Worm (Caenorhabditis elegans) whole organism, L1 larva: Measurements from ENCODE around the gene W08E12.2.
"Not testable (repeated sequence)": the region's sequence is repeated elsewhere in the genome, so short reads cannot be mapped to it uniquely, and the experiment has no call there.

Experiments
- C04F5.9 ChIP-seq: sonication (generic microtip); optimal IDR thresholded peaks from 2 replicates; lab custom pipeline; 2016; ENCODE audit warnings: missing genetic modification characterization, missing compliant biosample characterization
- F16B12.6 ChIP-seq: fragments of 150-350 bp; optimal IDR thresholded peaks from 2 replicates; lab custom pipeline; 2014; ENCODE audit warnings: missing biosample characterization, missing genetic modification characterization
- aly-2 ChIP-seq: fragments of 150-350 bp; optimal IDR thresholded peaks from 2 replicates; lab custom pipeline; 2014; ENCODE audit warnings: missing biosample characterization, missing genetic modification characterization
- ama-1 ChIP-seq: fragments of 150-350 bp; optimal IDR thresholded peaks from 2 replicates; lab custom pipeline; 2014
- ceh-8 ChIP-seq: fragments of 200-800 bp; sonication (Bioruptor generic); optimal IDR thresholded peaks from 2 replicates; lab custom pipeline; 2018; ENCODE audit warnings: mild to moderate bottlenecking, missing genetic modification characterization, moderate library complexity, missing compliant biosample characterization
- ceh-82 ChIP-seq, 3 experiments: fragments of 150-350 bp in 1 of 3; sonication (generic microtip) in 2 of 3; optimal IDR thresholded peaks; 2 replicates each; lab custom pipeline; 2014 to 2017; ENCODE audit warnings: missing biosample characterization in 3 of 3, missing genetic modification characterization in 3 of 3
- ces-1 ChIP-seq: fragments of 150-350 bp; optimal IDR thresholded peaks from 2 replicates; lab custom pipeline; 2014; ENCODE audit warnings: missing biosample characterization, missing genetic modification reagents, missing genetic modification characterization
- efl-1 ChIP-seq, 4 experiments: fragments of 150-350 bp; optimal IDR thresholded peaks in 3 of 4; peaks in 1 of 4; 1 replicate in 1 of 4; 2 replicates in 3 of 4; lab custom pipeline; 2014; ENCODE audit warnings: missing biosample characterization in 2 of 4, missing genetic modification characterization in 2 of 4, missing genetic modification reagents in 2 of 4
- efl-3 ChIP-seq: fragments of 200-800 bp; sonication (Bioruptor generic); optimal IDR thresholded peaks from 2 replicates; lab custom pipeline; 2018; ENCODE audit warnings: mild to moderate bottlenecking, missing genetic modification characterization, missing compliant biosample characterization
- elt-2 ChIP-seq: sonication (generic microtip); optimal IDR thresholded peaks from 2 replicates; lab custom pipeline; 2016; ENCODE audit warnings: missing genetic modification characterization, mild to moderate bottlenecking, inconsistent platforms, missing compliant biosample characterization, missing genetic modification reagents
- elt-3 ChIP-seq, 6 experiments: fragments of 150-350 bp in 1 of 6; sonication (generic microtip); optimal IDR thresholded peaks; 2 replicates each; lab custom pipeline; 2017 to 2018; ENCODE audit warnings: missing biosample characterization in 6 of 6, missing genetic modification characterization in 6 of 6, inconsistent platforms in 1 of 6
- fkh-10 ChIP-seq: sonication (generic microtip); optimal IDR thresholded peaks from 2 replicates; lab custom pipeline; 2017; ENCODE audit warnings: missing biosample characterization, missing genetic modification reagents, missing genetic modification characterization
- fos-1 ChIP-seq: fragments of 150-350 bp; optimal IDR thresholded peaks from 2 replicates; lab custom pipeline; 2014; ENCODE audit warnings: missing biosample characterization, missing genetic modification characterization
- lin-35 ChIP-seq, 2 experiments: fragments of 150-350 bp; optimal IDR thresholded peaks; 2 replicates each; lab custom pipeline; 2014; ENCODE audit warnings: missing biosample characterization in 2 of 2, missing genetic modification characterization in 2 of 2, missing genetic modification reagents in 2 of 2
- lir-3 ChIP-seq: sonication (generic microtip); optimal IDR thresholded peaks from 2 replicates; lab custom pipeline; 2016; ENCODE audit warnings: mild to moderate bottlenecking, missing genetic modification characterization, moderate library complexity, missing compliant biosample characterization; ENCODE audit not compliant: poor library complexity
- lsy-2 ChIP-seq, 2 experiments: fragments of 150-350 bp; optimal IDR thresholded peaks; 2 replicates each; lab custom pipeline; 2014; ENCODE audit warnings: missing biosample characterization in 2 of 2, missing genetic modification characterization in 2 of 2
- mab-9 ChIP-seq: fragments of 200-800 bp; sonication (Bioruptor generic); IDR thresholded peaks from 2 replicates; pipeline ENCODE4 v1.3.6; 2022; ENCODE audit warnings: missing genetic modification reagents, missing genetic modification characterization, missing compliant biosample characterization
- mdl-1 ChIP-seq, 2 experiments: fragments of 150-350 bp; optimal IDR thresholded peaks; 2 replicates each; lab custom pipeline; 2014 to 2017; ENCODE audit warnings: missing biosample characterization in 2 of 2, missing genetic modification characterization in 2 of 2, inconsistent platforms in 1 of 2
- nhr-19 ChIP-seq: fragments of 200-800 bp; sonication (Bioruptor generic); conservative IDR thresholded peaks from 2 replicates; pipeline ENCODE4 v1.3.6; 2022; ENCODE audit warnings: missing genetic modification characterization, missing compliant biosample characterization
- nhr-20 ChIP-seq: sonication (generic microtip); optimal IDR thresholded peaks from 2 replicates; lab custom pipeline; 2016; ENCODE audit warnings: mild to moderate bottlenecking, missing genetic modification characterization, missing compliant biosample characterization
- nhr-47 ChIP-seq: sonication (generic microtip); optimal IDR thresholded peaks from 2 replicates; lab custom pipeline; 2016; ENCODE audit warnings: mild to moderate bottlenecking, missing genetic modification characterization, moderate library complexity, missing compliant biosample characterization
- nhr-71 ChIP-seq: sonication (generic microtip); optimal IDR thresholded peaks from 2 replicates; lab custom pipeline; 2016; ENCODE audit warnings: mild to moderate bottlenecking, missing genetic modification characterization, moderate library complexity, missing compliant biosample characterization
- nhr-85 ChIP-seq: sonication (generic microtip); peaks from one replicate; lab custom pipeline; 2016; ENCODE audit warnings: missing genetic modification characterization, inconsistent platforms, missing compliant biosample characterization
- nhr-90 ChIP-seq: sonication (generic microtip); optimal IDR thresholded peaks from 2 replicates; lab custom pipeline; 2016; ENCODE audit warnings: mild to moderate bottlenecking, missing genetic modification characterization, missing compliant biosample characterization; ENCODE audit not compliant: poor library complexity
- rnt-1 ChIP-seq: sonication (generic microtip); optimal IDR thresholded peaks from 2 replicates; lab custom pipeline; 2016; ENCODE audit warnings: mild to moderate bottlenecking, missing genetic modification characterization, moderate library complexity, missing compliant biosample characterization
- snu-23 ChIP-seq: sonication (generic microtip); optimal IDR thresholded peaks from 2 replicates; lab custom pipeline; 2016; ENCODE audit warnings: missing genetic modification characterization, missing compliant biosample characterization
- sptf-1 ChIP-seq: fragments of 150-350 bp; optimal IDR thresholded peaks from 2 replicates; lab custom pipeline; 2014; ENCODE audit warnings: missing biosample characterization, missing genetic modification characterization
- swsn-7 ChIP-seq: sonication (generic microtip); optimal IDR thresholded peaks from 2 replicates; lab custom pipeline; 2016; ENCODE audit warnings: missing genetic modification characterization, missing compliant biosample characterization
- tbx-2 ChIP-seq: sonication (generic microtip); optimal IDR thresholded peaks from 2 replicates; lab custom pipeline; 2016; ENCODE audit warnings: missing genetic modification characterization, missing compliant biosample characterization
- tlp-1 ChIP-seq: fragments of 150-350 bp; optimal IDR thresholded peaks from 2 replicates; lab custom pipeline; 2014; ENCODE audit warnings: missing biosample characterization, missing genetic modification characterization
- unc-62 ChIP-seq: fragments of 150-350 bp; optimal IDR thresholded peaks from 2 replicates; lab custom pipeline; 2014; ENCODE audit warnings: missing biosample characterization, missing genetic modification reagents, missing genetic modification characterization
- zag-1 ChIP-seq: fragments of 150-350 bp; optimal IDR thresholded peaks from 2 replicates; lab custom pipeline; 2014; ENCODE audit warnings: missing biosample characterization, missing genetic modification characterization
- ztf-11 ChIP-seq, 2 experiments: sonication (generic microtip); optimal IDR thresholded peaks; 2 replicates each; lab custom pipeline; 2016 to 2017; ENCODE audit warnings: missing genetic modification characterization in 2 of 2, missing biosample characterization in 1 of 2, missing compliant biosample characterization in 1 of 2
- ztf-4 ChIP-seq: fragments of 150-350 bp; optimal IDR thresholded peaks from 2 replicates; lab custom pipeline; 2014; ENCODE audit warnings: missing biosample characterization, missing genetic modification characterization

Gene W08E12.2

DNA sequence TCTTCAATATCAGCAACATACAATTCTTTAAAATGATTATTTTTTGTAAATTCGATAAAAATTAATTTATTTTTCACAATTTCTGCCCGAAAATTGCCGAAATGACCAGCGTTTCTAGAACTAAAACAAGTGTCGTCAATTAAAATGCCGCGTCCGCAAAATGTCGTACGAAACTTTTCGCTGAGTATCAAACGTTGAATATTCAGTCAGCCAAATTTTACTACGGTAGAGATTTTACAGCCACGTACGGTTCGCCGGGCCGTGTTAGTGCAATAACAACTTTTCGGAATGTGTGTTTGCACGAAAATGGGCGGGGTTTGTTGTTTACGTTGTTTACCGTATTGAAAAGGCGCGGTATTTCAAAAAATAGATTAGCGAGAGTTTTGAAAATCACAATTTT, 7.6 kb downstream of the W08E12.2 start (continued):
- TF ChIP-seq rnt-1 (tag; lab: Kevin White, UChicago) = peak; percentile 55
- peak; percentile 88 to 92 for TF ChIP-seq lsy-2 (tag; optimal IDR thresholded peaks at IDR 0.05; lab: Kevin White, UChicago)
- TF ChIP-seq nhr-90 = peak; percentile 78
- peak in 1 of 2 experiments; percentile 7 for TF ChIP-seq mdl-1 (tag; optimal IDR thresholded peaks at IDR 0.05; lab: Kevin White, UChicago)
- peak; percentile 69 to 76 for TF ChIP-seq efl-1 (optimal IDR thresholded peaks at IDR 0.05; lab: Kevin White, UChicago)
- peak; percentile 56 to 97 for TF ChIP-seq efl-1 (GFP tag; optimal IDR thresholded peaks at IDR 0.05 in 1 of 2; lab: Kevin White, UChicago)
- TF ChIP-seq F16B12.6 (tag; lab: Kevin White, UChicago) = peak; percentile 70
- TF ChIP-seq C04F5.9 (tag; lab: Kevin White, UChicago) = peak; percentile 59
- TF ChIP-seq nhr-20 (tag; lab: Kevin White, UChicago) = peak; percentile 66
- TF ChIP-seq elt-3 (tag; optimal IDR thresholded peaks at IDR 0.05; lab: Kevin White, UChicago) = peak in 1 of 6 experiments; percentile 8
- TF ChIP-seq ztf-11 (tag; optimal IDR thresholded peaks at IDR 0.05; lab: Kevin White, UChicago) = peak in 1 of 2 experiments; percentile 1
- TF ChIP-seq snu-23 (GFP tag; lab: Kevin White, UChicago) = peak; percentile 69
- peak; percentile 92 for TF ChIP-seq mab-9 (GFP tag; lab: Robert Waterston, UW)
- peak; percentile 66 for TF ChIP-seq tbx-2

ce11 chrIV:3314099-3314498, 8.4 kb downstream of the W08E12.2 start:
- peak in 1 of 2 experiments; percentile 56 for TF ChIP-seq lsy-2 (tag; optimal IDR thresholded peaks at IDR 0.05; lab: Kevin White, UChicago)

ce11 chrIV:3331758-3332157, 26.1 kb downstream of the W08E12.2 start, which contains the start of gene F42A6.5:
TSS of gene F42A6.5 (minus strand) at chrIV:3331858.
- not testable (repeated sequence) for TF ChIP-seq ces-1 (GFP tag; lab: Kevin White, UChicago); nhr-20 (tag; lab: Kevin White, UChicago); elt-2
- TF ChIP-seq, all 84 proteins: peak for 0; not testable (repeated sequence) for 84

ce11 chrIV:3336585-3336984, 30.9 kb downstream of the W08E12.2 start, which contains the start of gene F42A6.6:
TSS of gene F42A6.6 (minus strand) at chrIV:3336873.
- TF ChIP-seq sptf-1 (no peak), mab-9 (GFP tag; lab: Robert Waterston, UW) (no peak), snu-23 (GFP tag; lab: Kevin White, UChicago) (peak; percentile 18), efl-3 (GFP tag; lab: Kevin White, UChicago) (no peak), ceh-82 (tag; optimal IDR thresholded peaks at IDR 0.05; lab: Kevin White, UChicago) (no peak), fkh-10 (GFP tag; lab: Kevin White, UChicago) (no peak), nhr-71 (peak; percentile 40), tbx-2 (peak; percentile 5), unc-62 (GFP tag; lab: Kevin White, UChicago) (no peak), tlp-1 (tag; lab: Kevin White, UChicago) (no peak), elt-2 (peak; percentile 6), swsn-7 (tag; lab: Kevin White, UChicago) (peak; percentile 6), ama-1 (peak; percentile 88), nhr-47 (peak; percentile 22), ztf-11 (tag; optimal IDR thresholded peaks at IDR 0.05; lab: Kevin White, UChicago) (no peak), lsy-2 (tag; optimal IDR thresholded peaks at IDR 0.05; lab: Kevin White, UChicago) (peak in 1 of 2 experiments; percentile 13), efl-1 (optimal IDR thresholded peaks at IDR 0.05; lab: Kevin White, UChicago) (peak; percentile 8 to 35), efl-1 (GFP tag; optimal IDR thresholded peaks at IDR 0.05 in 1 of 2; lab: Kevin White, UChicago) (peak in 1 of 2 experiments; percentile 71), ztf-4 (tag; lab: Kevin White, UChicago) (peak; percentile 8), lin-35 (GFP tag; optimal IDR thresholded peaks at IDR 0.05; lab: Kevin White, UChicago) (peak in 1 of 2 experiments; percentile 29), nhr-19 (GFP tag; lab: Robert Waterston, UW) (0 out of 2 replicates have a peak, but pooled peaks have one; percentile 13), lir-3 (tag; lab: Kevin White, UChicago) (no peak), aly-2 (tag; lab: Kevin White, UChicago) (peak; percentile 47), nhr-85 (peak; percentile 64)

ce11 chrIV:3337275-3337674, 31.6 kb downstream of the W08E12.2 start:
- TF ChIP-seq ceh-8 (GFP tag; lab: Kevin White, UChicago) (peak; percentile 89), fos-1 (tag; lab: Kevin White, UChicago) (no peak), zag-1 (no peak)
